Worm (Caenorhabditis elegans) whole organism, late embryonic: Measurements from ENCODE around the gene unc-16.

Experiments
- C38D4.7 ChIP-seq: fragments of 200-800 bp; sonication (Bioruptor generic); optimal IDR thresholded peaks from 2 replicates; lab custom pipeline; 2018; ENCODE audit warnings: mild to moderate bottlenecking, missing genetic modification characterization, moderate library complexity, missing compliant biosample characterization
- K02D7.2 ChIP-seq: sonication (generic microtip); optimal IDR thresholded peaks from 2 replicates; lab custom pipeline; 2017; ENCODE audit warnings: mild to moderate bottlenecking, missing genetic modification characterization, missing compliant biosample characterization
- K09A11.1 ChIP-seq: sonication (generic microtip); optimal IDR thresholded peaks from 2 replicates; lab custom pipeline; 2017; ENCODE audit warnings: antibody characterized with exemption, mild to moderate bottlenecking, missing genetic modification characterization, missing compliant biosample characterization; ENCODE audit not compliant: insufficient read depth
- ahr-1 ChIP-seq: sonication (generic microtip); optimal IDR thresholded peaks from 2 replicates; lab custom pipeline; 2016; ENCODE audit warnings: missing genetic modification characterization, missing compliant biosample characterization
- ama-1 ChIP-seq: fragments of 150-350 bp; optimal IDR thresholded peaks from 2 replicates; lab custom pipeline; 2014
- ceh-18 ChIP-seq: sonication (generic microtip); optimal IDR thresholded peaks from 2 replicates; lab custom pipeline; 2016; ENCODE audit warnings: missing genetic modification characterization, missing compliant biosample characterization
- ceh-19 ChIP-seq: fragments of 200-800 bp; sonication (Bioruptor generic); optimal IDR thresholded peaks from 2 replicates; lab custom pipeline; 2018; ENCODE audit warnings: mild to moderate bottlenecking, missing genetic modification characterization, missing compliant biosample characterization
- ceh-2 ChIP-seq: sonication (generic microtip); optimal IDR thresholded peaks from 2 replicates; lab custom pipeline; 2016; ENCODE audit warnings: missing genotype, missing genetic modification characterization, missing compliant biosample characterization
- ceh-22 ChIP-seq: sonication (generic microtip); optimal IDR thresholded peaks from 2 replicates; lab custom pipeline; 2017; ENCODE audit warnings: missing biosample characterization, missing genetic modification characterization
- ceh-24 ChIP-seq: sonication (generic microtip); optimal IDR thresholded peaks from 2 replicates; lab custom pipeline; 2016; ENCODE audit warnings: mild to moderate bottlenecking, missing genetic modification characterization, missing compliant biosample characterization
- ceh-31 ChIP-seq: sonication (generic microtip); optimal IDR thresholded peaks from 2 replicates; lab custom pipeline; 2016; ENCODE audit warnings: missing genetic modification characterization, missing compliant biosample characterization
- ceh-34 ChIP-seq: sonication (generic microtip); optimal IDR thresholded peaks from 2 replicates; lab custom pipeline; 2016; ENCODE audit warnings: mild to moderate bottlenecking, missing genetic modification characterization, missing compliant biosample characterization
- ceh-48 ChIP-seq: sonication (generic microtip); optimal IDR thresholded peaks from 2 replicates; lab custom pipeline; 2016; ENCODE audit warnings: missing genetic modification characterization, inconsistent platforms, missing compliant biosample characterization
- ceh-6 ChIP-seq: fragments of 200-800 bp; sonication (Bioruptor generic); optimal IDR thresholded peaks from 2 replicates; lab custom pipeline; 2018; ENCODE audit warnings: mild to moderate bottlenecking, missing genetic modification characterization, missing compliant biosample characterization
- dmd-4 ChIP-seq: sonication (generic microtip); optimal IDR thresholded peaks from 2 replicates; lab custom pipeline; 2016; ENCODE audit warnings: borderline replicate concordance, missing genetic modification characterization, missing compliant biosample characterization
- dve-1 ChIP-seq: sonication (generic microtip); optimal IDR thresholded peaks from 2 replicates; lab custom pipeline; 2017; ENCODE audit warnings: antibody characterized with exemption, mild to moderate bottlenecking, missing genetic modification characterization, missing compliant biosample characterization
- elt-2 ChIP-seq: sonication (generic microtip); optimal IDR thresholded peaks from 2 replicates; lab custom pipeline; 2016; ENCODE audit warnings: missing genetic modification reagents, missing genetic modification characterization, missing compliant biosample characterization
- elt-4 ChIP-seq: sonication (generic microtip); optimal IDR thresholded peaks from 2 replicates; lab custom pipeline; 2016; ENCODE audit warnings: missing genetic modification characterization, missing compliant biosample characterization
- ets-4 ChIP-seq: sonication (generic microtip); optimal IDR thresholded peaks from 2 replicates; lab custom pipeline; 2016; ENCODE audit warnings: missing genetic modification characterization, missing compliant biosample characterization
- eyg-1 ChIP-seq: sonication (generic microtip); optimal IDR thresholded peaks from 2 replicates; lab custom pipeline; 2016; ENCODE audit warnings: missing genotype, missing genetic modification characterization, missing compliant biosample characterization
- fax-1 ChIP-seq: sonication (generic microtip); optimal IDR thresholded peaks from 2 replicates; lab custom pipeline; 2016; ENCODE audit warnings: missing genotype, missing genetic modification characterization, missing compliant biosample characterization
- fkh-10 ChIP-seq: fragments of 150-350 bp; optimal IDR thresholded peaks from 2 replicates; lab custom pipeline; 2014; ENCODE audit warnings: missing biosample characterization, missing genetic modification reagents, missing genetic modification characterization
- fkh-6 ChIP-seq: sonication (generic microtip); optimal IDR thresholded peaks from 2 replicates; lab custom pipeline; 2016; ENCODE audit warnings: missing genetic modification characterization, missing compliant biosample characterization
- hlh-13 ChIP-seq: fragments of 200-800 bp; sonication (Bioruptor generic); optimal IDR thresholded peaks from 2 replicates; lab custom pipeline; 2018; ENCODE audit warnings: mild to moderate bottlenecking, missing genetic modification characterization, missing compliant biosample characterization
- hlh-30 ChIP-seq: sonication (generic microtip); optimal IDR thresholded peaks from 2 replicates; lab custom pipeline; 2017; ENCODE audit warnings: antibody characterized with exemption, missing genetic modification characterization, missing compliant biosample characterization; ENCODE audit not compliant: insufficient read depth
- hlh-6 ChIP-seq: sonication (generic microtip); optimal IDR thresholded peaks from 2 replicates; lab custom pipeline; 2016; ENCODE audit warnings: missing genotype, missing genetic modification characterization, missing compliant biosample characterization
- hlh-8 ChIP-seq: sonication (generic microtip); optimal IDR thresholded peaks from 2 replicates; lab custom pipeline; 2016; ENCODE audit warnings: missing genotype, missing genetic modification characterization, missing compliant biosample characterization
- lim-6 ChIP-seq: sonication (generic microtip); optimal IDR thresholded peaks from 2 replicates; lab custom pipeline; 2016; ENCODE audit warnings: missing genetic modification characterization, missing compliant biosample characterization
- madf-2 ChIP-seq: sonication (generic microtip); optimal IDR thresholded peaks from 2 replicates; lab custom pipeline; 2017; ENCODE audit warnings: missing genetic modification characterization, missing compliant biosample characterization
- mec-3 ChIP-seq: sonication (generic microtip); optimal IDR thresholded peaks from 2 replicates; lab custom pipeline; 2016; ENCODE audit warnings: borderline replicate concordance, missing genetic modification characterization, missing compliant biosample characterization
- nfya-1 ChIP-seq: sonication (generic microtip); optimal IDR thresholded peaks from 2 replicates; lab custom pipeline; 2017; ENCODE audit warnings: missing genetic modification characterization, mild to moderate bottlenecking, missing compliant biosample characterization, antibody characterized with exemption, moderate library complexity
- odd-2 ChIP-seq: sonication (generic microtip); optimal IDR thresholded peaks from 2 replicates; lab custom pipeline; 2017; ENCODE audit warnings: antibody characterized with exemption, mild to moderate bottlenecking, missing genetic modification characterization, missing compliant biosample characterization
- pag-3 ChIP-seq: sonication (generic microtip); optimal IDR thresholded peaks from 2 replicates; lab custom pipeline; 2016; ENCODE audit warnings: missing compliant biosample characterization, missing genetic modification characterization, borderline replicate concordance
- pha-2 ChIP-seq: sonication (generic microtip); optimal IDR thresholded peaks from 2 replicates; lab custom pipeline; 2017; ENCODE audit warnings: mild to moderate bottlenecking, missing genetic modification characterization, missing compliant biosample characterization
- pha-4 ChIP-seq: fragments of 150-350 bp; optimal IDR thresholded peaks from 2 replicates; lab custom pipeline; 2018; ENCODE audit warnings: missing biosample characterization, missing genetic modification reagents, missing genetic modification characterization
- pqm-1 ChIP-seq: sonication (generic microtip); optimal IDR thresholded peaks from 2 replicates; lab custom pipeline; 2016; ENCODE audit warnings: missing genetic modification characterization, missing compliant biosample characterization
- pros-1 ChIP-seq: fragments of 150-350 bp; optimal IDR thresholded peaks from 2 replicates; lab custom pipeline; 2014; ENCODE audit warnings: missing biosample characterization, missing genetic modification reagents, missing genetic modification characterization
- ref-2 ChIP-seq: sonication (generic microtip); optimal IDR thresholded peaks from 2 replicates; lab custom pipeline; 2016; ENCODE audit warnings: missing genetic modification characterization, missing compliant biosample characterization
- rnt-1 ChIP-seq: sonication (generic microtip); optimal IDR thresholded peaks from 2 replicates; lab custom pipeline; 2016; ENCODE audit warnings: missing genetic modification characterization, missing compliant biosample characterization
- sdc-2 ChIP-seq: sonication (generic microtip); optimal IDR thresholded peaks from 2 replicates; lab custom pipeline; 2016; ENCODE audit warnings: missing genotype, missing genetic modification characterization, missing compliant biosample characterization
- sox-2 ChIP-seq: fragments of 200-800 bp; sonication (Bioruptor generic); IDR thresholded peaks from 2 replicates; pipeline ENCODE4 v1.3.6; 2022; ENCODE audit warnings: missing genetic modification reagents, missing genetic modification characterization, missing compliant biosample characterization
- sox-4 ChIP-seq: sonication (generic microtip); optimal IDR thresholded peaks from 2 replicates; lab custom pipeline; 2017; ENCODE audit warnings: mild to moderate bottlenecking, missing genetic modification characterization, inconsistent platforms, missing compliant biosample characterization
- syd-9 ChIP-seq: sonication (generic microtip); optimal IDR thresholded peaks from 2 replicates; lab custom pipeline; 2016; ENCODE audit warnings: mild to moderate bottlenecking, missing genetic modification characterization, moderate library complexity, missing compliant biosample characterization
- tbx-2 ChIP-seq: sonication (generic microtip); optimal IDR thresholded peaks from 2 replicates; lab custom pipeline; 2016; ENCODE audit warnings: missing genetic modification characterization, missing compliant biosample characterization
- tbx-7 ChIP-seq: sonication (generic microtip); optimal IDR thresholded peaks from 2 replicates; lab custom pipeline; 2016; ENCODE audit warnings: missing genotype, missing genetic modification characterization, missing compliant biosample characterization
- unc-3 ChIP-seq, 2 experiments: fragments of 200-800 bp in 1 of 2; sonication (Bioruptor generic) in 1 of 2; sonication (generic microtip) in 1 of 2; conservative IDR thresholded peaks in 1 of 2; optimal IDR thresholded peaks in 1 of 2; 2 replicates each; pipeline versions ENCODE4 v1.3.6 to Lab custom; 2016 to 2022; ENCODE audit warnings: missing compliant biosample characterization in 2 of 2, missing genetic modification characterization in 2 of 2, missing genetic modification reagents in 1 of 2
- unc-42 ChIP-seq: sonication (generic microtip); optimal IDR thresholded peaks from 2 replicates; lab custom pipeline; 2016; ENCODE audit warnings: missing genotype, missing genetic modification characterization, missing compliant biosample characterization
- unc-55 ChIP-seq: sonication (generic microtip); optimal IDR thresholded peaks from 2 replicates; lab custom pipeline; 2017; ENCODE audit warnings: missing biosample characterization, missing genetic modification reagents, missing genetic modification characterization
- unc-86 ChIP-seq: sonication (generic microtip); optimal IDR thresholded peaks from 2 replicates; lab custom pipeline; 2016; ENCODE audit warnings: missing genetic modification characterization, missing compliant biosample characterization
- ztf-16 ChIP-seq: sonication (generic microtip); optimal IDR thresholded peaks from 2 replicates; lab custom pipeline; 2017; ENCODE audit warnings: missing genetic modification characterization, missing compliant biosample characterization

The unc-16 gene

DNA sequence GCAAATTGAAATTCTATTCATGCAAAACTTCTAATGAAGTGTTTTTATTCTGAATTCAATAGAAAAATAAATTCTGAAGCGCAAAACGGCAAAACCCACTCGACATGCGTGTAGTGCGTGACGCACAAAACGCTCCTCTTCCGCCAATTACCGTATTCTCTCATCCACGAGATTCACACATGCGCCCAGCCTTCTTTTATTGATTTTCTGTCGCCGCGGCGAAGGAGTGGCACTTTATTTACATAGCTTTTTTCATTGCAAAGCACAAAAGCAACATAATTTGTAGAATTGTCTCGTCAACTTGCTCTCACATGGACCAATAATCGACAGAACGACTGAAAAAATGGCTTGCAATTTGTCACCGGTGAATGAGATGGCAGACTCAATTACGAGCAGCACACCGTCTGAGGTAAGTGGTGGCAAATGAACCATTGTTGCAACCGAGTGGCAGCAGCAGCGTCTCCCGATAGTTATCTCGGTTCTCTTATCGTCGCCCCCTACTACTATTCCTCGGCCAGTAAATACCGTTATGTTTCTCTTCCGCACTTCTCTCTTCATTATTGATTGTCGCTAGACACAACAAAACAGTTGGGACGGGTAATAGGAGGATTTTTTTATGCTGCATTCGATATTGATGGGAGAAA lies at the start of gene unc-16:
unc-16 (plus strand) TSS at position 243 of the 644 bp plus-strand sequence.
- TF ChIP-seq ceh-2 (tag; lab: Kevin White, UChicago) (no peak), hlh-13 (GFP tag; lab: Kevin White, UChicago) (no peak), ceh-48 (tag; lab: Kevin White, UChicago) (peak; percentile 99), tbx-7 (tag; lab: Kevin White, UChicago) (no peak), pha-2 (tag; lab: Kevin White, UChicago) (no peak), K02D7.2 (tag; lab: Kevin White, UChicago) (no peak), ceh-6 (GFP tag; lab: Kevin White, UChicago) (no peak), hlh-30 (tag; lab: Kevin White, UChicago) (peak; percentile 93), lim-6 (tag; lab: Kevin White, UChicago) (no peak), eyg-1 (tag; lab: Kevin White, UChicago) (no peak), fkh-10 (GFP tag; lab: Kevin White, UChicago) (no peak), tbx-2 (peak; percentile 74), elt-4 (tag; lab: Kevin White, UChicago) (no peak), fax-1 (tag; lab: Kevin White, UChicago) (no peak), ref-2 (tag; lab: Kevin White, UChicago) (peak; percentile 25), pha-4 (peak; percentile 78), odd-2 (no peak), pag-3 (tag; lab: Kevin White, UChicago) (no peak), rnt-1 (peak; percentile 36), mec-3 (tag; lab: Kevin White, UChicago) (no peak), madf-2 (tag; lab: Kevin White, UChicago) (no peak), ets-4 (tag; lab: Kevin White, UChicago) (peak; percentile 40), pros-1 (tag; lab: Kevin White, UChicago) (no peak), unc-42 (peak; percentile 36), hlh-8 (peak; percentile 55), ahr-1 (tag; lab: Kevin White, UChicago) (no peak), pqm-1 (tag; lab: Kevin White, UChicago) (no peak), ztf-16 (tag; lab: Kevin White, UChicago) (peak; percentile 56), unc-86 (tag; lab: Kevin White, UChicago) (peak; percentile 0), dmd-4 (tag; lab: Kevin White, UChicago) (no peak), unc-55 (GFP tag; lab: Kevin White, UChicago) (peak; percentile 90), elt-2 (tag; lab: Kevin White, UChicago) (peak; percentile 47), ceh-34 (tag; lab: Kevin White, UChicago) (peak; percentile 70), ceh-18 (peak; percentile 58), hlh-6 (no peak), syd-9 (tag; lab: Kevin White, UChicago) (no peak), C38D4.7 (GFP tag; lab: Kevin White, UChicago) (no peak), dve-1 (tag; lab: Kevin White, UChicago) (no peak), sox-4 (tag; lab: Kevin White, UChicago) (no peak), K09A11.1 (no peak), ceh-19 (GFP tag; lab: Kevin White, UChicago) (no peak), nfya-1 (tag; lab: Kevin White, UChicago) (peak; percentile 95), ceh-24 (no peak), ceh-31 (peak; percentile 84), sdc-2 (tag; lab: Kevin White, UChicago) (no peak), unc-3 (GFP tag; conservative IDR thresholded peaks at IDR 0.05; lab: Robert Waterston, UW) (no peak), unc-3 (tag; optimal IDR thresholded peaks at IDR 0.05; lab: Kevin White, UChicago) (no peak), fkh-6 (tag; lab: Kevin White, UChicago) (no peak), sox-2 (GFP tag; lab: Robert Waterston, UW) (no peak), ceh-22 (no peak), ama-1 (lab: Kevin White, UChicago) (peak; percentile 1)
- TF ChIP-seq, all 69 proteins: peak for 18
